Worm (Caenorhabditis elegans) whole organism, L1 larva: ENCODE measurements around the gene mdt-8.

Experiments
- C04F5.9 ChIP-seq: sonication (generic microtip); optimal IDR thresholded peaks from 2 replicates; lab custom pipeline; 2016; ENCODE audit warnings: missing genetic modification characterization, missing compliant biosample characterization
- C16A3.4 ChIP-seq: fragments of 150-350 bp; optimal IDR thresholded peaks from 2 replicates; lab custom pipeline; 2014; ENCODE audit warnings: missing biosample characterization, missing genetic modification characterization
- F16B12.6 ChIP-seq: fragments of 150-350 bp; optimal IDR thresholded peaks from 2 replicates; lab custom pipeline; 2014; ENCODE audit warnings: missing biosample characterization, missing genetic modification characterization
- aha-1 ChIP-seq: fragments of 150-350 bp; optimal IDR thresholded peaks from 2 replicates; lab custom pipeline; 2014; ENCODE audit warnings: missing biosample characterization, missing genetic modification characterization
- ceh-8 ChIP-seq: fragments of 200-800 bp; sonication (Bioruptor generic); optimal IDR thresholded peaks from 2 replicates; lab custom pipeline; 2018; ENCODE audit warnings: mild to moderate bottlenecking, missing genetic modification characterization, moderate library complexity, missing compliant biosample characterization
- ceh-82 ChIP-seq, 3 experiments: fragments of 150-350 bp in 1 of 3; sonication (generic microtip) in 2 of 3; optimal IDR thresholded peaks; 2 replicates each; lab custom pipeline; 2014 to 2017; ENCODE audit warnings: missing biosample characterization in 3 of 3, missing genetic modification characterization in 3 of 3
- ceh-88 ChIP-seq: fragments of 200-800 bp; sonication (Bioruptor generic); IDR thresholded peaks from 2 replicates; pipeline ENCODE4 v1.3.6; 2022; ENCODE audit warnings: missing genetic modification characterization, missing compliant biosample characterization
- dsc-1 ChIP-seq: sonication (generic microtip); optimal IDR thresholded peaks from 2 replicates; lab custom pipeline; 2016; ENCODE audit warnings: mild to moderate bottlenecking, missing genetic modification characterization, missing compliant biosample characterization
- efl-3 ChIP-seq: fragments of 200-800 bp; sonication (Bioruptor generic); optimal IDR thresholded peaks from 2 replicates; lab custom pipeline; 2018; ENCODE audit warnings: mild to moderate bottlenecking, missing genetic modification characterization, missing compliant biosample characterization
- elt-3 ChIP-seq, 6 experiments: fragments of 150-350 bp in 1 of 6; sonication (generic microtip); optimal IDR thresholded peaks; 2 replicates each; lab custom pipeline; 2017 to 2018; ENCODE audit warnings: missing biosample characterization in 6 of 6, missing genetic modification characterization in 6 of 6, inconsistent platforms in 1 of 6
- ets-5 ChIP-seq: fragments of 200-800 bp; sonication (Bioruptor generic); IDR thresholded peaks from 2 replicates; pipeline ENCODE4 v1.3.6; 2022; ENCODE audit warnings: missing genetic modification characterization, missing compliant biosample characterization
- fkh-10 ChIP-seq: sonication (generic microtip); optimal IDR thresholded peaks from 2 replicates; lab custom pipeline; 2017; ENCODE audit warnings: missing biosample characterization, missing genetic modification reagents, missing genetic modification characterization
- fos-1 ChIP-seq: fragments of 150-350 bp; optimal IDR thresholded peaks from 2 replicates; lab custom pipeline; 2014; ENCODE audit warnings: missing biosample characterization, missing genetic modification characterization
- hlh-4 ChIP-seq: sonication (generic microtip); optimal IDR thresholded peaks from 2 replicates; lab custom pipeline; 2016; ENCODE audit warnings: mild to moderate bottlenecking, missing genetic modification characterization, missing compliant biosample characterization
- irx-1 ChIP-seq: sonication (generic microtip); optimal IDR thresholded peaks from 2 replicates; lab custom pipeline; 2016; ENCODE audit warnings: missing genetic modification characterization, missing compliant biosample characterization
- isw-1 ChIP-seq: fragments of 200-800 bp; sonication (Bioruptor generic); IDR thresholded peaks from 2 replicates; pipeline ENCODE4 v1.3.6; 2022; ENCODE audit warnings: missing genetic modification characterization, missing compliant biosample characterization
- lin-14 ChIP-seq: fragments of 200-800 bp; sonication (Bioruptor generic); optimal IDR thresholded peaks from 2 replicates; lab custom pipeline; 2018; ENCODE audit warnings: mild to moderate bottlenecking, missing genetic modification characterization, moderate library complexity, missing compliant biosample characterization
- lin-35 ChIP-seq, 2 experiments: fragments of 150-350 bp; optimal IDR thresholded peaks; 2 replicates each; lab custom pipeline; 2014; ENCODE audit warnings: missing biosample characterization in 2 of 2, missing genetic modification characterization in 2 of 2, missing genetic modification reagents in 2 of 2
- lin-39 ChIP-seq: fragments of 150-350 bp; optimal IDR thresholded peaks from 2 replicates; lab custom pipeline; 2014; ENCODE audit warnings: missing biosample characterization, missing genetic modification reagents, missing genetic modification characterization
- mab-9 ChIP-seq: fragments of 200-800 bp; sonication (Bioruptor generic); IDR thresholded peaks from 2 replicates; pipeline ENCODE4 v1.3.6; 2022; ENCODE audit warnings: missing genetic modification reagents, missing genetic modification characterization, missing compliant biosample characterization
- mep-1 ChIP-seq: fragments of 150-350 bp; optimal IDR thresholded peaks from 2 replicates; lab custom pipeline; 2014; ENCODE audit warnings: missing biosample characterization, missing genetic modification characterization
- nhr-11 ChIP-seq: fragments of 150-350 bp; optimal IDR thresholded peaks from 2 replicates; lab custom pipeline; 2014; ENCODE audit warnings: missing biosample characterization, missing genetic modification characterization
- nhr-12 ChIP-seq: sonication (generic microtip); optimal IDR thresholded peaks from 2 replicates; lab custom pipeline; 2017; ENCODE audit warnings: missing biosample characterization, missing genetic modification characterization
- nhr-20 ChIP-seq: sonication (generic microtip); optimal IDR thresholded peaks from 2 replicates; lab custom pipeline; 2016; ENCODE audit warnings: mild to moderate bottlenecking, missing genetic modification characterization, missing compliant biosample characterization
- nhr-77 ChIP-seq: fragments of 150-350 bp; optimal IDR thresholded peaks from 2 replicates; lab custom pipeline; 2014; ENCODE audit warnings: missing biosample characterization, missing genetic modification characterization
- nhr-90 ChIP-seq: sonication (generic microtip); optimal IDR thresholded peaks from 2 replicates; lab custom pipeline; 2016; ENCODE audit warnings: mild to moderate bottlenecking, missing genetic modification characterization, missing compliant biosample characterization; ENCODE audit not compliant: poor library complexity
- skn-1 ChIP-seq: fragments of 150-350 bp; optimal IDR thresholded peaks from 2 replicates; lab custom pipeline; 2014; ENCODE audit warnings: missing biosample characterization, missing genetic modification characterization
- snpc-4 ChIP-seq: fragments of 150-350 bp; optimal IDR thresholded peaks from 2 replicates; lab custom pipeline; 2014; ENCODE audit warnings: missing biosample characterization, missing genetic modification characterization
- snu-23 ChIP-seq: sonication (generic microtip); optimal IDR thresholded peaks from 2 replicates; lab custom pipeline; 2016; ENCODE audit warnings: missing genetic modification characterization, missing compliant biosample characterization
- sup-37 ChIP-seq: fragments of 200-800 bp; sonication (Bioruptor generic); optimal IDR thresholded peaks from 2 replicates; lab custom pipeline; 2018; ENCODE audit warnings: mild to moderate bottlenecking, missing genetic modification characterization, missing compliant biosample characterization
- swsn-7 ChIP-seq: sonication (generic microtip); optimal IDR thresholded peaks from 2 replicates; lab custom pipeline; 2016; ENCODE audit warnings: missing genetic modification characterization, missing compliant biosample characterization
- unc-130 ChIP-seq: fragments of 150-350 bp; optimal IDR thresholded peaks from 2 replicates; lab custom pipeline; 2017; ENCODE audit warnings: missing biosample characterization, missing genetic modification characterization, inconsistent platforms
- zag-1 ChIP-seq: fragments of 150-350 bp; optimal IDR thresholded peaks from 2 replicates; lab custom pipeline; 2014; ENCODE audit warnings: missing biosample characterization, missing genetic modification characterization
- ztf-11 ChIP-seq, 2 experiments: sonication (generic microtip); optimal IDR thresholded peaks; 2 replicates each; lab custom pipeline; 2016 to 2017; ENCODE audit warnings: missing genetic modification characterization in 2 of 2, missing biosample characterization in 1 of 2, missing compliant biosample characterization in 1 of 2

mdt-8 gene

ce11 chrII:11534429-11535099 lies 948 bp upstream of the mdt-8 start, which contains the start of gene Y62F5A.12 (continued):
- peak; percentile 89 for TF ChIP-seq snu-23 (GFP tag; lab: Kevin White, UChicago)
- peak; percentile 90 for TF ChIP-seq ceh-88 (GFP tag; lab: Robert Waterston, UW)
- TF ChIP-seq ceh-82 (tag; optimal IDR thresholded peaks at IDR 0.05; lab: Kevin White, UChicago) = peak; percentile 76 to 92 (median 80)
- TF ChIP-seq lin-35 (GFP tag; optimal IDR thresholded peaks at IDR 0.05; lab: Kevin White, UChicago) = peak; percentile 78 to 92
- peak; percentile 57 for TF ChIP-seq ceh-8 (GFP tag; lab: Kevin White, UChicago)
- TF ChIP-seq dsc-1 (tag; lab: Kevin White, UChicago) = peak; percentile 83
- TF ChIP-seq isw-1 (GFP tag; lab: Robert Waterston, UW) = peak; percentile 89
- peak; percentile 6 for TF ChIP-seq snpc-4 (tag; lab: Kevin White, UChicago)
- peak; percentile 61 for TF ChIP-seq unc-130 (tag; lab: Kevin White, UChicago)
- TF ChIP-seq C16A3.4 = peak; percentile 71
- TF ChIP-seq fkh-10 = peak; percentile 81
- peak; percentile 20 for TF ChIP-seq hlh-4
- peak; percentile 80 for TF ChIP-seq swsn-7 (tag; lab: Kevin White, UChicago)
- TF ChIP-seq nhr-20 (tag; lab: Kevin White, UChicago) = peak; percentile 86
- TF ChIP-seq skn-1 (tag; lab: Kevin White, UChicago) = peak; percentile 42
- TF ChIP-seq efl-3 (GFP tag; lab: Kevin White, UChicago) = peak; percentile 10
- TF ChIP-seq irx-1 = peak; percentile 44
- peak; percentile 86 for TF ChIP-seq nhr-90 (tag; lab: Kevin White, UChicago)
- peak; percentile 87 for TF ChIP-seq mab-9 (GFP tag; lab: Robert Waterston, UW)
- TF ChIP-seq mep-1 (tag; lab: Kevin White, UChicago) = peak; percentile 63
- peak in 2 of 6 experiments; percentile 11 to 13 for TF ChIP-seq elt-3 (tag; optimal IDR thresholded peaks at IDR 0.05; lab: Kevin White, UChicago)
- TF ChIP-seq ztf-11 (tag; optimal IDR thresholded peaks at IDR 0.05; lab: Kevin White, UChicago) = peak in 1 of 2 experiments; percentile 94
- peak; percentile 31 for TF ChIP-seq fos-1 (tag; lab: Kevin White, UChicago)
- TF ChIP-seq C04F5.9 (tag; lab: Kevin White, UChicago) = peak; percentile 47
- peak; percentile 84 for TF ChIP-seq lin-14

- TF ChIP-seq fkh-10 (no peak), nhr-12 (tag; lab: Kevin White, UChicago) (no peak), mab-9 (GFP tag; lab: Robert Waterston, UW) (no peak)
Measured at ce11 chrII:11526954-11527353, 6.7 kb downstream of the mdt-8 start, which contains the start of gene age-1. Gene age-1 (minus strand): TSS chrII:11527054.

ce11 chrII:11521300-11521699 lies 12.3 kb downstream of the mdt-8 start, which contains the start of gene Y62F5A.10:
Gene Y62F5A.10 (plus strand): TSS chrII:11521600.
- TF ChIP-seq nhr-90 (tag; lab: Kevin White, UChicago) (no peak), nhr-11 (tag; lab: Kevin White, UChicago) (no peak), aha-1 (tag; lab: Kevin White, UChicago) (no peak), ets-5 (GFP tag; lab: Robert Waterston, UW) (no peak), ceh-88 (GFP tag; lab: Robert Waterston, UW) (no peak), ceh-82 (tag; optimal IDR thresholded peaks at IDR 0.05; lab: Kevin White, UChicago) (no peak), F16B12.6 (no peak), mep-1 (tag; lab: Kevin White, UChicago) (no peak), zag-1 (tag; lab: Kevin White, UChicago) (no peak), fos-1 (tag; lab: Kevin White, UChicago) (no peak)

- no peak for TF ChIP-seq ets-5 (GFP tag; lab: Robert Waterston, UW)
- TF ChIP-seq lin-39 (tag; lab: Kevin White, UChicago) = no peak
- no peak for TF ChIP-seq sup-37 (GFP tag; lab: Kevin White, UChicago)
- no peak for TF ChIP-seq nhr-77 (tag; lab: Kevin White, UChicago)
Measured at ce11 chrII:11518184-11518583, 15.4 kb downstream of the mdt-8 start, which contains the start of gene B0334.10. Gene B0334.10 (plus strand): TSS chrII:11518484.
